Fruit fly (Drosophila melanogaster) whole organism, pupa: ENCODE data around the gene capt.

Experiments
- CG10348 ChIP-seq: fragments of 200-800 bp; sonication (Bioruptor generic); IDR thresholded peaks from 2 replicates; pipeline ENCODE4 v1.3.6; 2022; ENCODE audit warnings: missing biosample characterization, missing genetic modification characterization
- CG12605 ChIP-seq: fragments of 200-800 bp; sonication (Bioruptor generic); IDR thresholded peaks from 2 replicates; pipeline ENCODE4 v1.3.6; 2022; ENCODE audit warnings: missing biosample characterization, missing genetic modification characterization
- CG13204 ChIP-seq: fragments of 200-800 bp; sonication (Bioruptor generic); optimal IDR thresholded peaks from 2 replicates; lab custom pipeline; 2018; ENCODE audit warnings: missing biosample characterization, mild to moderate bottlenecking, missing genetic modification characterization, moderate library complexity
- CG14655 ChIP-seq: fragments of 200-800 bp; sonication (Bioruptor generic); optimal IDR thresholded peaks from 3 replicates; lab custom pipeline; 2017; ENCODE audit warnings: mild to moderate bottlenecking, missing biosample characterization, missing genetic modification reagents, missing genetic modification characterization
- CG15710 ChIP-seq: fragments of 200-800 bp; sonication (Bioruptor generic); optimal IDR thresholded peaks from 2 replicates; lab custom pipeline; 2018; ENCODE audit warnings: missing biosample characterization, mild to moderate bottlenecking, missing genetic modification characterization, moderate library complexity
- CG17806 ChIP-seq: fragments of 200-800 bp; sonication (Bioruptor generic); optimal IDR thresholded peaks from 2 replicates; lab custom pipeline; 2018; ENCODE audit warnings: missing biosample characterization, mild to moderate bottlenecking, missing genetic modification characterization, moderate library complexity
- CG32121 ChIP-seq: fragments of 200-800 bp; sonication (Bioruptor generic); IDR thresholded peaks from 2 replicates; pipeline ENCODE4 v1.3.6; 2022; ENCODE audit warnings: missing biosample characterization, missing genetic modification characterization
- CG34367 ChIP-seq: fragments of 200-800 bp; sonication (Bioruptor generic); optimal IDR thresholded peaks from 2 replicates; lab custom pipeline; 2018; ENCODE audit warnings: missing biosample characterization, mild to moderate bottlenecking, missing genetic modification characterization
- CG4496 ChIP-seq: fragments of 200-800 bp; sonication (Bioruptor generic); IDR thresholded peaks from 3 replicates; pipeline ENCODE4 v1.3.6; 2022; ENCODE audit warnings: missing biosample characterization, missing genetic modification characterization
- CG8159 ChIP-seq: fragments of 200-800 bp; sonication (Bioruptor generic); optimal IDR thresholded peaks from 3 replicates; lab custom pipeline; 2018; ENCODE audit warnings: missing biosample characterization, mild to moderate bottlenecking, missing genetic modification characterization, moderate library complexity
- CG8301 ChIP-seq: fragments of 200-800 bp; sonication (Bioruptor generic); optimal IDR thresholded peaks from 2 replicates; lab custom pipeline; 2018; ENCODE audit warnings: missing biosample characterization, mild to moderate bottlenecking, missing genetic modification characterization
- CG9948 ChIP-seq: fragments of 200-800 bp; sonication (Bioruptor generic); optimal IDR thresholded peaks from 2 replicates; lab custom pipeline; 2018; ENCODE audit warnings: missing biosample characterization, mild to moderate bottlenecking, missing genetic modification characterization, moderate library complexity
- D1 ChIP-seq: fragments of 200-800 bp; sonication (Bioruptor generic); optimal IDR thresholded peaks from 2 replicates; lab custom pipeline; 2018; ENCODE audit warnings: missing biosample characterization, mild to moderate bottlenecking, missing genetic modification characterization, moderate library complexity
- EcR ChIP-seq: fragments of 200-800 bp; sonication (Bioruptor generic); optimal IDR thresholded peaks from 3 replicates; lab custom pipeline; 2019; ENCODE audit warnings: missing biosample characterization, missing genetic modification characterization, mild to moderate bottlenecking, moderate library complexity, missing genetic modification reagents
- Ets98B ChIP-seq: fragments of 200-800 bp; sonication (Bioruptor generic); IDR thresholded peaks from 2 replicates; pipeline ENCODE4 v1.3.6; 2022; ENCODE audit warnings: missing biosample characterization, missing genetic modification characterization
- Pif1A ChIP-seq: fragments of 200-800 bp; sonication (Bioruptor generic); optimal IDR thresholded peaks from 3 replicates; lab custom pipeline; 2016; ENCODE audit warnings: missing biosample characterization, missing genetic modification characterization
- Pif1B ChIP-seq: fragments of 200-800 bp; sonication (Bioruptor generic); optimal IDR thresholded peaks from 3 replicates; lab custom pipeline; 2016; ENCODE audit warnings: missing biosample characterization, missing genetic modification characterization
- Snoo ChIP-seq: fragments of 200-800 bp; sonication (Bioruptor generic); optimal IDR thresholded peaks from 3 replicates; lab custom pipeline; 2017; ENCODE audit warnings: missing biosample characterization, mild to moderate bottlenecking, missing genetic modification characterization, inconsistent platforms
- fd96Ca ChIP-seq: fragments of 200-800 bp; sonication (Bioruptor generic); IDR thresholded peaks from 3 replicates; pipeline ENCODE4 v1.3.6; 2022; ENCODE audit warnings: missing biosample characterization, missing genetic modification characterization
- gl ChIP-seq: fragments of 200-800 bp; sonication (Bioruptor generic); optimal IDR thresholded peaks from 2 replicates; lab custom pipeline; 2018; ENCODE audit warnings: missing biosample characterization, mild to moderate bottlenecking, missing genetic modification characterization
- rn ChIP-seq: fragments of 200-800 bp; sonication (Bioruptor generic); IDR thresholded peaks from 2 replicates; pipeline ENCODE4 v1.3.6; 2022; ENCODE audit warnings: missing biosample characterization, missing genetic modification characterization

The capt gene

dm6 chr2L:1120206-1120902 lies 37.7 kb downstream of the capt start:
- TF ChIP-seq CG4496 (GFP tag; lab: Robert Waterston, UW): peak; percentile 54; the same call in 1 of the 3 replicates
- TF ChIP-seq Pif1A (GFP tag; lab: Kevin White, UChicago): no peak
- TF ChIP-seq EcR (GFP tag; lab: Kevin White, UChicago): no peak
- TF ChIP-seq fd96Ca (GFP tag; lab: Robert Waterston, UW): no peak
- no peak for TF ChIP-seq CG8301 (tag; lab: Kevin White, UChicago)
- TF ChIP-seq CG9948 (tag; lab: Kevin White, UChicago): no peak
- TF ChIP-seq CG10348 (GFP tag; lab: Robert Waterston, UW): no peak
- TF ChIP-seq CG34367: no peak
- TF ChIP-seq CG14655 (GFP tag; lab: Kevin White, UChicago): peak; percentile 24
- no peak for TF ChIP-seq CG13204 (GFP tag; lab: Kevin White, UChicago)

- TF ChIP-seq fd96Ca (GFP tag; lab: Robert Waterston, UW) (peak; percentile 88), CG4496 (GFP tag; lab: Robert Waterston, UW) (peak; percentile 80), CG15710 (tag; lab: Kevin White, UChicago) (peak; percentile 62), CG17806 (tag; lab: Kevin White, UChicago) (peak; percentile 61), CG9948 (tag; lab: Kevin White, UChicago) (peak; percentile 46), CG12605 (GFP tag; lab: Robert Waterston, UW) (peak; percentile 73), Pif1B (GFP tag; lab: Kevin White, UChicago) (peak; percentile 70), Snoo (tag; lab: Kevin White, UChicago) (peak; percentile 73), D1 (tag; lab: Kevin White, UChicago) (no peak), rn (GFP tag; lab: Robert Waterston, UW) (peak; percentile 57), CG34367 (peak; percentile 41), Pif1A (GFP tag; lab: Kevin White, UChicago) (peak; percentile 59), gl (tag; lab: Kevin White, UChicago) (peak; percentile 36), CG13204 (GFP tag; lab: Kevin White, UChicago) (no peak), CG8301 (tag; lab: Kevin White, UChicago) (peak; percentile 74), Ets98B (GFP tag; lab: Robert Waterston, UW) (peak; percentile 58), CG8159 (tag; lab: Kevin White, UChicago) (peak; percentile 71), CG10348 (GFP tag; lab: Robert Waterston, UW) (peak; percentile 45; the same call in 1 of the 2 replicates), CG32121 (GFP tag; lab: Robert Waterston, UW) (peak; percentile 71), CG14655 (GFP tag; lab: Kevin White, UChicago) (peak; percentile 75), EcR (GFP tag; lab: Kevin White, UChicago) (peak; percentile 78)
- TF ChIP-seq, all 21 proteins: peak for 19
These were observed 38.9 kb downstream of the capt start for dm6 chr2L:1118880-1119809.

dm6 chr2L:1118149-1118548 lies 39.9 kb downstream of the capt start:
- TF ChIP-seq D1 (tag; lab: Kevin White, UChicago) (no peak), CG32121 (GFP tag; lab: Robert Waterston, UW) (peak; percentile 44; the same call in 1 of the 2 replicates), CG17806 (tag; lab: Kevin White, UChicago) (no peak), CG12605 (GFP tag; lab: Robert Waterston, UW) (0 out of 2 replicates have a peak, but pooled peaks have one; percentile 11), CG14655 (GFP tag; lab: Kevin White, UChicago) (peak; percentile 57)

dm6 chr2L:1116661-1117322 lies 41.3 kb downstream of the capt start:
- TF ChIP-seq CG4496 (GFP tag; lab: Robert Waterston, UW) (no peak), CG12605 (GFP tag; lab: Robert Waterston, UW) (no peak), CG8159 (tag; lab: Kevin White, UChicago) (no peak), CG17806 (tag; lab: Kevin White, UChicago) (no peak), CG32121 (GFP tag; lab: Robert Waterston, UW) (no peak), CG14655 (GFP tag; lab: Kevin White, UChicago) (no peak), D1 (tag; lab: Kevin White, UChicago) (no peak)

- TF ChIP-seq CG34367: no peak
- TF ChIP-seq CG8159 (tag; lab: Kevin White, UChicago): no peak
- TF ChIP-seq CG10348 (GFP tag; lab: Robert Waterston, UW): no peak
- TF ChIP-seq Pif1B (GFP tag; lab: Kevin White, UChicago): no peak
- TF ChIP-seq Pif1A (GFP tag; lab: Kevin White, UChicago): no peak
- TF ChIP-seq CG13204 (GFP tag; lab: Kevin White, UChicago): no peak
- no peak for TF ChIP-seq D1 (tag; lab: Kevin White, UChicago)
- no peak for TF ChIP-seq gl (tag; lab: Kevin White, UChicago)
- TF ChIP-seq CG8301 (tag; lab: Kevin White, UChicago): no peak
- TF ChIP-seq fd96Ca (GFP tag; lab: Robert Waterston, UW): no peak
- no peak for TF ChIP-seq CG17806 (tag; lab: Kevin White, UChicago)
- no peak for TF ChIP-seq EcR (GFP tag; lab: Kevin White, UChicago)
- no peak for TF ChIP-seq CG4496 (GFP tag; lab: Robert Waterston, UW)
- no peak for TF ChIP-seq CG12605 (GFP tag; lab: Robert Waterston, UW)
- TF ChIP-seq CG9948 (tag; lab: Kevin White, UChicago): no peak
- no peak for TF ChIP-seq CG15710 (tag; lab: Kevin White, UChicago)
- TF ChIP-seq rn (GFP tag; lab: Robert Waterston, UW): no peak
- no peak for TF ChIP-seq Snoo (tag; lab: Kevin White, UChicago)
These were observed 43.8 kb downstream of the capt start for dm6 chr2L:1114230-1114629.
